Fruit fly (Drosophila melanogaster): Measurements from ENCODE around the gene cdm.

The cdm gene

DNA sequence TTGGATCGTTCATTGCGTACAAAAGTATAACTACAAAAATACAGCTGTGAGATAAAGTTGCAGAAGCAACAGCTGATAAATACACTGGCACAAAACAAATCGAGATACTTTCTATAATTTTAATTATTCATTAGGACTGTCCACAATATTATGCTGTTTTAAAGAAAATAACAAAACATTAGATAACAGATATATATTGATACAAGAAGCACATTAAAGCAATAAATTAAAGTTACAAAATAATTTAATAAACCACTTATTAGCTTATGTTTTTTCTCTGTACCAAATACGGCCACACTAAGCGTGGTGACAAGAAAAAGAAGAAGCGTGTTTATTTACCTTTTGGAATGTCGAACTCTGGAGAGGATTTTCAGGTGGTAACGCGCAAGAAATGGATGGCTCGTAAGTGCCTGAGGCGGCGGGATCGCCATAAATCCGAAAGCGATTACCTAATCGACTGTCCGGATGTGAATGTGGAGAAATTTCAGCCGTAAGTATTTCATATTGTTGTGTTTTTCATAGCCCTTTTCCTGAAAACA lies 37.0 kb upstream of the cdm start, which contains the start of the genes CG7988 and CG7183 (continued):
- peak; percentile 98 for TF ChIP-seq Nf-YA (GFP tag; IDR thresholded peaks at IDR 0.05)
- peak; percentile 96 for TF ChIP-seq chn (GFP tag; optimal IDR thresholded peaks at IDR 0.05)
- TF ChIP-seq pnt (GFP tag; optimal IDR thresholded peaks at IDR 0.05), result peak; percentile 95
- peak; percentile 99 for TF ChIP-seq CG14667 (GFP tag; IDR thresholded peaks at IDR 0.05)
- TF ChIP-seq CG7556 (GFP tag; optimal IDR thresholded peaks at IDR 0.05), result peak; percentile 97
- TF ChIP-seq stwl (tag; optimal IDR thresholded peaks at IDR 0.05), result peak; percentile 86
- peak; percentile 22 for TF ChIP-seq Dp (GFP tag; optimal IDR thresholded peaks at IDR 0.05)
- peak; percentile 79 for TF ChIP-seq CG6854 (GFP tag; optimal IDR thresholded peaks at IDR 0.05)
- peak; percentile 83; the same call in 1 of the 2 replicates for TF ChIP-seq Doc2 (GFP tag; IDR thresholded peaks at IDR 0.05)
- TF ChIP-seq sr (GFP tag; IDR thresholded peaks at IDR 0.05), result peak; percentile 74; the same call in 2 of the 3 replicates
- peak; percentile 95 for TF ChIP-seq fd102C (GFP tag; optimal IDR thresholded peaks at IDR 0.05)
- TF ChIP-seq Dek (tag; optimal IDR thresholded peaks at IDR 0.05), result peak; percentile 98
- peak; percentile 99 for TF ChIP-seq HLH3B (GFP tag; IDR thresholded peaks at IDR 0.05)
- peak; percentile 87 for TF ChIP-seq luna (GFP tag; optimal IDR thresholded peaks at IDR 0.05)
- TF ChIP-seq trem (tag; optimal IDR thresholded peaks at IDR 0.05), result peak; percentile 97
- peak; percentile 98 for TF ChIP-seq CG4424 (GFP tag; optimal IDR thresholded peaks at IDR 0.05)
- TF ChIP-seq Nf-YC (tag; optimal IDR thresholded peaks at IDR 0.05), result peak; percentile 88
- TF ChIP-seq crol (GFP tag; IDR thresholded peaks at IDR 0.05), result peak; percentile 72
- peak; percentile 99 for TF ChIP-seq vvl (GFP tag; IDR thresholded peaks at IDR 0.05)
- TF ChIP-seq CG8281 (tag; optimal IDR thresholded peaks at IDR 0.05), result peak; percentile 87
- TF ChIP-seq Fer2 (tag; optimal IDR thresholded peaks at IDR 0.05), result peak; percentile 95
- TF ChIP-seq CG2199 (GFP tag; IDR thresholded peaks at IDR 0.05), result peak; percentile 94
- TF ChIP-seq fru (optimal IDR thresholded peaks at IDR 0.05), result no peak
- TF ChIP-seq Deaf1 (tag; optimal IDR thresholded peaks at IDR 0.05), result peak; percentile 84
- TF ChIP-seq Sry-β (GFP tag; optimal IDR thresholded peaks at IDR 0.05), result peak; percentile 65
- peak; percentile 85 for TF ChIP-seq CG15514 (GFP tag; optimal IDR thresholded peaks at IDR 0.05)
- no peak for TF ChIP-seq corto (GFP tag; optimal IDR thresholded peaks at IDR 0.05)
- TF ChIP-seq NC2α (GFP tag; optimal IDR thresholded peaks at IDR 0.05), result peak; percentile 80
- TF ChIP-seq Dll (GFP tag; IDR thresholded peaks at IDR 0.05; ENCODE audit: partially characterized antibody), result peak; percentile 48; the same call in 1 of the 4 replicates
- peak; percentile 92 for TF ChIP-seq CG8944 (GFP tag; optimal IDR thresholded peaks at IDR 0.05)
- TF ChIP-seq CG18476 (GFP tag; optimal IDR thresholded peaks at IDR 0.05), result peak; percentile 96
- TF ChIP-seq CG17361 (GFP tag; IDR thresholded peaks at IDR 0.05), result peak; percentile 99
- peak; percentile 91 for TF ChIP-seq ham (GFP tag; IDR thresholded peaks at IDR 0.05)
- peak; percentile 96 for TF ChIP-seq CG12769 (tag; optimal IDR thresholded peaks at IDR 0.05)
- no peak for TF ChIP-seq tna (GFP tag; IDR thresholded peaks at IDR 0.05; ENCODE audit: partially characterized antibody)
- peak; percentile 99 for TF ChIP-seq CG17328 (GFP tag; IDR thresholded peaks at IDR 0.05)
- TF ChIP-seq CG7271 (tag; optimal IDR thresholded peaks at IDR 0.05), result peak; percentile 96
- peak; percentile 87 for TF ChIP-seq Hand (GFP tag; optimal IDR thresholded peaks at IDR 0.05)
- TF ChIP-seq CG1233 (GFP tag; optimal IDR thresholded peaks at IDR 0.05), result peak; percentile 96
- TF ChIP-seq CG14965 (GFP tag; optimal IDR thresholded peaks at IDR 0.05; ENCODE audit: borderline replicate concordance), result peak; percentile 43
- TF ChIP-seq BtbVII (GFP tag; optimal IDR thresholded peaks at IDR 0.05), result peak; percentile 87
- TF ChIP-seq z (GFP tag; IDR thresholded peaks at IDR 0.05), result peak; percentile 74; the same call in 1 of the 3 replicates
- TF ChIP-seq CG17612 (GFP tag; IDR thresholded peaks at IDR 0.05), result peak; percentile 97
- TF ChIP-seq Aef1 (GFP tag; IDR thresholded peaks at IDR 0.05), result peak; percentile 97
- peak; percentile 92 for TF ChIP-seq YL-1 (GFP tag; optimal IDR thresholded peaks at IDR 0.05)
- TF ChIP-seq CG11696 (GFP tag; IDR thresholded peaks at IDR 0.05), result peak; percentile 93
- TF ChIP-seq CrebB (tag; optimal IDR thresholded peaks at IDR 0.05), result peak; percentile 96
- TF ChIP-seq CG16779 (GFP tag; IDR thresholded peaks at IDR 0.05), result peak; percentile 90
- peak; percentile 98 for TF ChIP-seq stc (GFP tag; IDR thresholded peaks at IDR 0.05)
- peak; percentile 98 for TF ChIP-seq grau (tag; optimal IDR thresholded peaks at IDR 0.05)
